Worm (Caenorhabditis elegans): ENCODE measurements around the gene jac-1.

Gene jac-1

DNA sequence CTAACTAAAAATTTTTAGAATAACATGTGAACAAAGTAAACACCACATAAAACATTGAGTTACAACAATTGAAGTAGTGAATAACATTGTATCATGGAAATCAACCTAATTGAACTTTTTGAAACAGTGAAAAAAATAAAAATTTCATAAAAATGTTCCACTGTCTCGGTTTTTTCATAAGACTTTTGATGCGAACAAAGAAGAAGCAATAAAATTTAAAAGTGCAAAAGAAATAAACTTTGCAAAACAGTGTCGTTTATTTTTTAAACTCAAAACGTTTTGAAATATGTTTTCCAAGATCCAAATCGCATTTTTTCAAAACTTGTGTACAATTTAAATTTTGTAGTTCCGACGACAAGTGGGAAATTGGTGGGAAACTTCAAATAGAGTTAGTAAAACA is 11.4 kb upstream of the jac-1 start:
- no peak for TF ChIP-seq scrt-1 (GFP tag; IDR thresholded peaks at IDR 0.05)
- TF ChIP-seq tbx-37 (GFP tag; conservative IDR thresholded peaks at IDR 0.05) = no peak
- no peak for TF ChIP-seq tra-4 (tag; optimal IDR thresholded peaks at IDR 0.05)
- no peak for TF ChIP-seq hmbx-1 (tag; optimal IDR thresholded peaks at IDR 0.05)
- no peak for TF ChIP-seq aly-1 (tag; optimal IDR thresholded peaks at IDR 0.05)
- TF ChIP-seq ceh-13 (GFP tag; optimal IDR thresholded peaks at IDR 0.05) = no peak
- no peak for TF ChIP-seq sea-1 (GFP tag; conservative IDR thresholded peaks at IDR 0.05)
- TF ChIP-seq ceh-36 (tag; optimal IDR thresholded peaks at IDR 0.05) = no peak

DNA sequence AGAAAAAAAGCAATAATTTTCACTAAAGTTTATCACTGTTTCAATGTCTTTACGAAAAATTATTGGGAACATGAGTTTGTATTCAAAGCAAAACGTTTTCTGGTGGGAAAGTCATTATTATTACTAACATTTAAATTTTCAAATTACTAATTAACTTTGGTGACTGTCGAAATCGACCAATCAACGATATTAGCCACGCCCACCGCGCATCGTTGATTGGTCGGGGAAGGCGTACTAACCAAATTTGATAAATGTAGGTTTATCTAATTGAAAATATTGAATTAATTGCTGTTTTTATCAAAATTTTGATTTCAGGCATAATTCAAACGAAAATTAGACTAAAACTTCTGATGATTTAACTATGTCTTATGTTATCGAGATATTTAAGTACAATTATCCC is 10.0 kb upstream of the jac-1 start:
- no peak for TF ChIP-seq flt-1 (GFP tag; IDR thresholded peaks at IDR 0.05)
- TF ChIP-seq pes-1 (GFP tag; IDR thresholded peaks at IDR 0.05) = no peak
- TF ChIP-seq ets-7 (tag; optimal IDR thresholded peaks at IDR 0.05) = no peak
- no peak for TF ChIP-seq tra-4 (tag; optimal IDR thresholded peaks at IDR 0.05)
- TF ChIP-seq F13C5.2 (tag; optimal IDR thresholded peaks at IDR 0.05) = no peak
- no peak for TF ChIP-seq tbx-11 (GFP tag; IDR thresholded peaks at IDR 0.05)
- no peak for TF ChIP-seq hnd-1 (tag; optimal IDR thresholded peaks at IDR 0.05)
- no peak for TF ChIP-seq ama-1 (optimal IDR thresholded peaks at IDR 0.05)

DNA sequence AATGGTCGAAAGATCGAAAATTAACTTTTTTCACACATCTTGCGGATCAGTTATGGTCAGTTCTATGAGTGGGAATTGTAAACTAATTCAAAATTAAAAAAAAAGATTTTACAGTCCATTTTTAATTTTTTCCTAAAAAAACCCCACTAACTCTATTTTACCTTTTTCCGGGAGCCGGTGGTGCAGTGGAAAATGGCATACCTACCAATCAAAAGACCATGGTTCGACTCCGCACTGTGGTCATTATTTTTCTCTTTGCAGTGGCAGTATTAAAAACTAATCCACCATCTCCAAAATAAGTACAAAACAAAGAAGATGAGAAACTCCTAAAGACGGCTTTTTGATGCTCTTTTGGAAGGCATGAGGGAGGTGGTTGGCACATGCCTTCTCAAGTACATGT is 9.4 kb upstream of the jac-1 start:
- no peak for TF ChIP-seq tbx-11 (GFP tag; IDR thresholded peaks at IDR 0.05)
- no peak for TF ChIP-seq F13C5.2 (tag; optimal IDR thresholded peaks at IDR 0.05)
- TF ChIP-seq B0310.2 (tag; optimal IDR thresholded peaks at IDR 0.05) = no peak
- no peak for TF ChIP-seq scrt-1 (GFP tag; IDR thresholded peaks at IDR 0.05)
- no peak for TF ChIP-seq hnd-1 (tag; optimal IDR thresholded peaks at IDR 0.05)
- no peak for TF ChIP-seq flt-1 (GFP tag; IDR thresholded peaks at IDR 0.05)
- no peak for TF ChIP-seq ceh-36 (tag; optimal IDR thresholded peaks at IDR 0.05)
- no peak for TF ChIP-seq ama-1 (optimal IDR thresholded peaks at IDR 0.05)
- no peak for TF ChIP-seq aly-1 (tag; optimal IDR thresholded peaks at IDR 0.05)
- no peak for TF ChIP-seq hmg-4 (GFP tag; optimal IDR thresholded peaks at IDR 0.05)
- no peak for TF ChIP-seq ceh-13 (GFP tag; optimal IDR thresholded peaks at IDR 0.05)
- no peak for TF ChIP-seq tra-4 (tag; optimal IDR thresholded peaks at IDR 0.05)

DNA sequence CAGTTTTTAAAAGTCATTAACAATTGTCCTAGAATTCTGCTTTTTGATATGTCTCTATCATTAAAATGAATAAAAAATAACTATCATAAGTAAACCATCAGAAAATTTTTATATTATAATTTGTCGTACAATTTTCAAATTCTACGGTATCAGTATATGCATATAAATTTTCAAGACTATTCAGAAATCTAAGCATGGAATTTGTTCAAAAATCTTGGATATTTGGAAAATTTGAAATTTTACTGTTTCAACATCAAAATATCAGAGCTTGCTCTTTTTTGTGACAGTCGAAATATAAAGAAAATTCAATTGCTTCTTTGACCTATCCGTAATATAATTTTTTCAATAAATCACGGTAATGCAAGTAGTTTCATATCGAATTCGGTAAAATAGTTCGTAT is 8.5 kb upstream of the jac-1 start:
- TF ChIP-seq hmbx-1 (tag; optimal IDR thresholded peaks at IDR 0.05) = no peak
- no peak for TF ChIP-seq hmg-4 (GFP tag; optimal IDR thresholded peaks at IDR 0.05)
- TF ChIP-seq scrt-1 (GFP tag; IDR thresholded peaks at IDR 0.05) = no peak
- TF ChIP-seq ceh-36 (tag; optimal IDR thresholded peaks at IDR 0.05) = no peak
- TF ChIP-seq sea-1 (GFP tag; conservative IDR thresholded peaks at IDR 0.05) = no peak
- no peak for TF ChIP-seq ceh-13 (GFP tag; optimal IDR thresholded peaks at IDR 0.05)
- TF ChIP-seq aly-1 (tag; optimal IDR thresholded peaks at IDR 0.05) = no peak
- TF ChIP-seq tra-4 (tag; optimal IDR thresholded peaks at IDR 0.05) = no peak
- TF ChIP-seq hnd-1 (tag; optimal IDR thresholded peaks at IDR 0.05) = no peak
- no peak for TF ChIP-seq flt-1 (GFP tag; IDR thresholded peaks at IDR 0.05)
- no peak for TF ChIP-seq tbx-37 (GFP tag; conservative IDR thresholded peaks at IDR 0.05)
- no peak for TF ChIP-seq tbx-11 (GFP tag; IDR thresholded peaks at IDR 0.05)
- no peak for TF ChIP-seq ama-1 (optimal IDR thresholded peaks at IDR 0.05)
- no peak for TF ChIP-seq pes-1 (GFP tag; IDR thresholded peaks at IDR 0.05)
- no peak for TF ChIP-seq F13C5.2 (tag; optimal IDR thresholded peaks at IDR 0.05)
- no peak for TF ChIP-seq B0310.2 (tag; optimal IDR thresholded peaks at IDR 0.05)
- no peak for TF ChIP-seq ets-7 (tag; optimal IDR thresholded peaks at IDR 0.05)

DNA sequence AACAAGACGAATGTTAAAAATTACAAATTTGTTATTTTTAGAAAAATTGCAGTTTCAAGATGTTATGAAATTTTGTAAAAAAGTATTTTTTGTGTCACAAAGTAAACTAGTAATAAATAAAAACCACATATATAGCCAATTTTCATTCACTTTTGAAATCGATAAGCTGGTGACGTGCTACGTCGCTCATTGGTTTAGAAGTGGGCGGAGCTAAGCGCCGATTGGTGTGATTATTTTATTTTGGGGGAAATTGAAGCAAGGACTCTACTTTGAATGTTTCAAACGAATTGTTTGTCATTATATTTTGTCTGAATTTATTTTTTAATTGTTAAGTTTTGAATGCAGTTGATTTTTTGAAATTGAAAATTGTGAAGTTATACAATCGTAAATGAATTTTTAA is 7.7 kb upstream of the jac-1 start:
- TF ChIP-seq flt-1 (GFP tag; IDR thresholded peaks at IDR 0.05) (no peak), aly-1 (tag; optimal IDR thresholded peaks at IDR 0.05) (no peak), ama-1 (optimal IDR thresholded peaks at IDR 0.05) (no peak), tbx-37 (GFP tag; conservative IDR thresholded peaks at IDR 0.05) (no peak), F13C5.2 (tag; optimal IDR thresholded peaks at IDR 0.05) (no peak), sea-1 (GFP tag; conservative IDR thresholded peaks at IDR 0.05) (no peak)

DNA sequence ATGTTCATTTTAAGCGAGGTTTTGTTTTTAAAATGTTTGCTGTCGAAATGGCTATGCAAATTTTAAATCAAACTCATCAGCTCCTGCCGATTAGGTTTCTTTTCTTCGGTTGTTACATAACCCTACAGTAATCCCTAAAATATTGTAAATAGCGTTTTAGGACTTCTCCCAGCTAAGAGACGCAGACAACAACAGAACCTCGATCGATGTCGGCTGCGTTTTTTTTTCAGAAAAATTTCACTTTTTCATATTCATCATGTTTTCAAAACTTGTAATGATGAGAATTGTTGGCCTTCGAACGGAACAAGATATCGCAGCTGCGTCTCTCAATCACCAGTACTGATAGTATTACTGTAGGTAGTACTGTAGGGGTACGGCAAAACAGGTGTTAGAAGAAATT is 1.8 kb upstream of the jac-1 start:
- TF ChIP-seq hmbx-1 (tag; optimal IDR thresholded peaks at IDR 0.05) = no peak
- TF ChIP-seq ets-7 (tag; optimal IDR thresholded peaks at IDR 0.05) = no peak
- TF ChIP-seq scrt-1 (GFP tag; IDR thresholded peaks at IDR 0.05) = no peak
- no peak for TF ChIP-seq hmg-4 (GFP tag; optimal IDR thresholded peaks at IDR 0.05)
- no peak for TF ChIP-seq aly-1 (tag; optimal IDR thresholded peaks at IDR 0.05)
- no peak for TF ChIP-seq ama-1 (optimal IDR thresholded peaks at IDR 0.05)

DNA sequence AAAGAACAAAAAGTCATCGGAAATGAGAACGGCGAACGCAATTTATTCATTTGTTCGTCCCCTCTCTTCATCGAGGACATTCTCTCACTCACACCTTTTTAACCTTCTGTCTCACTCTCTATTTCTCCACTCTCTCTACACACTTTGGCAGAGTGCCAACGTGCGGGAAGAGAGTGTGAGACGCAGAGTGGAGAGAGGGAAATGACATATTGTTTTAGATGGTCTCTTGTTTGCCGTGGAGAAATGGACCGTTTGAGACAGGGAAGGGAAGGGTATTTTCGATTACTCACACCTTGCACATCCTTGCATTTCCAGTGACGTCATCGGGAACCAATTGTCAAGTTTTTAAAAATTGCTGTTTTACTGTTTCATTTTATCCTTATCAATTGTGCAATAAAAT is 2.5 kb downstream of the jac-1 start:
- TF ChIP-seq B0310.2 (tag; optimal IDR thresholded peaks at IDR 0.05) (no peak), aly-1 (tag; optimal IDR thresholded peaks at IDR 0.05) (no peak), tra-4 (tag; optimal IDR thresholded peaks at IDR 0.05) (no peak), hmg-4 (GFP tag; optimal IDR thresholded peaks at IDR 0.05) (no peak), ceh-13 (GFP tag; optimal IDR thresholded peaks at IDR 0.05) (no peak), flt-1 (GFP tag; IDR thresholded peaks at IDR 0.05) (no peak), tbx-11 (GFP tag; IDR thresholded peaks at IDR 0.05) (no peak), ceh-36 (tag; optimal IDR thresholded peaks at IDR 0.05) (no peak), F13C5.2 (tag; optimal IDR thresholded peaks at IDR 0.05) (no peak), ama-1 (optimal IDR thresholded peaks at IDR 0.05) (no peak), pes-1 (GFP tag; IDR thresholded peaks at IDR 0.05) (no peak), ets-7 (tag; optimal IDR thresholded peaks at IDR 0.05) (no peak)

DNA sequence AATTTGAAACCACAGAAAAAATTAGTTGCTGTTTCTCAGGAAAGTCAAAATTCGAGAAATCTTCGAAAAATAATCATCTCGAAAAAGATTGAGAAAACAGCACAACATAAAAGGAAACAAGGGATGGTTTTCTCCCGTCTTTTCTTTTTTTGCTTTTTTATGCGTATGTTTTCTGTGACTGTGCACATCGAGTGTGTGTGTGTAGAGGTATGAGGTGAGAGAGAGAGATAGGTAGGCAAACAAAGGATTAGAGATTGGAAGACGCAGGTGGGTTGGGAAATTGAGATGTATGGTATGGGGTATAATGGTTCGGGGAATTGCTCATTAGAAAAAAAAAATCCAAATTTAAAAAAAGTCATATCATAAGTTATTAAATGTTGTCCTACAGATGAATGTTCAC is 4.2 kb downstream of the jac-1 start:
- TF ChIP-seq tra-4 (tag; optimal IDR thresholded peaks at IDR 0.05) (no peak), tbx-37 (GFP tag; conservative IDR thresholded peaks at IDR 0.05) (no peak), F13C5.2 (tag; optimal IDR thresholded peaks at IDR 0.05) (no peak), ceh-36 (tag; optimal IDR thresholded peaks at IDR 0.05) (no peak), flt-1 (GFP tag; IDR thresholded peaks at IDR 0.05) (no peak), scrt-1 (GFP tag; IDR thresholded peaks at IDR 0.05) (no peak)

DNA sequence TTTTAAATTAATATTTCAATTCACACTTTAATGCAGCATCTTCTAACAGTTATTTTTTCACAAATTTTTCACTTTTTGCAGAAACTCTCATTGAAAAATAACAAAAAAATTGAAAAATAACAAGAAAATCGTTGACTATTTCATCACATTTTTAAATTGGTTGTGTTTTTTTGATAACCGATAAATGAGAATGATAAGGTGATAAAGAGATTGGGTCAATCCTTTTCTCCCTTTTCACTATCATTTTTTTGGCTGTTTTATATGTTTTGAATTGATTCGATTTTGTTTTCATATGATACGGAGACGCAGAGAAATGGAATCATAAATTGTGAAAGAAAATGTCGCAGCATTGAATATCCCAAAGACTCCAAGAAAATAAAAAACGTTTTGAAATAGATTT is 10.9 kb downstream of the jac-1 start:
- TF ChIP-seq flt-1 (GFP tag; IDR thresholded peaks at IDR 0.05) = no peak
- no peak for TF ChIP-seq hmbx-1 (tag; optimal IDR thresholded peaks at IDR 0.05)
- no peak for TF ChIP-seq tbx-37 (GFP tag; conservative IDR thresholded peaks at IDR 0.05)
- TF ChIP-seq F13C5.2 (tag; optimal IDR thresholded peaks at IDR 0.05) = no peak
- TF ChIP-seq hnd-1 (tag; optimal IDR thresholded peaks at IDR 0.05) = no peak
- no peak for TF ChIP-seq ceh-13 (GFP tag; optimal IDR thresholded peaks at IDR 0.05)
- TF ChIP-seq ceh-36 (tag; optimal IDR thresholded peaks at IDR 0.05) = no peak
- TF ChIP-seq sea-1 (GFP tag; conservative IDR thresholded peaks at IDR 0.05) = no peak
- TF ChIP-seq scrt-1 (GFP tag; IDR thresholded peaks at IDR 0.05) = no peak
- no peak for TF ChIP-seq pes-1 (GFP tag; IDR thresholded peaks at IDR 0.05)
- TF ChIP-seq tbx-11 (GFP tag; IDR thresholded peaks at IDR 0.05) = no peak
- no peak for TF ChIP-seq ama-1 (optimal IDR thresholded peaks at IDR 0.05)
- no peak for TF ChIP-seq tra-4 (tag; optimal IDR thresholded peaks at IDR 0.05)
